Worm (Caenorhabditis elegans) whole organism, midembryonic: ENCODE measurements around the gene F17C11.13.
A peak's percentile ranks its signal among the peaks of the same experiment; 100 is the strongest.

ENCODE experiments used
- T22C8.4 ChIP-seq: fragments of 200-800 bp; sonication (Bioruptor generic); IDR thresholded peaks from 2 replicates; pipeline ENCODE4 v1.3.6; 2022; ENCODE audit warnings: missing genetic modification characterization, missing compliant biosample characterization
- cog-1 ChIP-seq: sonication (generic microtip); optimal IDR thresholded peaks from 2 replicates; lab custom pipeline; 2016; ENCODE audit warnings: missing genetic modification characterization, missing compliant biosample characterization
- flt-1 ChIP-seq: fragments of 200-800 bp; sonication (Bioruptor generic); IDR thresholded peaks from 2 replicates; pipeline ENCODE4 v1.3.6; 2022; ENCODE audit warnings: missing genetic modification characterization, missing compliant biosample characterization
- klf-2 ChIP-seq: fragments of 200-800 bp; sonication (Bioruptor generic); conservative IDR thresholded peaks from 2 replicates; pipeline ENCODE4 v1.3.6; 2022; ENCODE audit warnings: missing genetic modification reagents, missing genetic modification characterization, missing compliant biosample characterization
- med-1 ChIP-seq: sonication (generic microtip); optimal IDR thresholded peaks from 2 replicates; lab custom pipeline; 2017; ENCODE audit warnings: missing genetic modification characterization, mild to moderate bottlenecking, missing compliant biosample characterization, antibody characterized with exemption, missing genetic modification reagents; ENCODE audit not compliant: insufficient read depth
- ref-1 ChIP-seq: fragments of 200-800 bp; sonication (Bioruptor generic); conservative IDR thresholded peaks from 2 replicates; pipeline ENCODE4 v1.3.6; 2022; ENCODE audit warnings: missing genetic modification reagents, missing genetic modification characterization, missing compliant biosample characterization
- tab-1 ChIP-seq: fragments of 200-800 bp; sonication (Bioruptor generic); IDR thresholded peaks from 2 replicates; pipeline ENCODE4 v1.3.6; 2022; ENCODE audit warnings: missing genetic modification characterization, missing compliant biosample characterization
- ztf-23 ChIP-seq: fragments of 200-800 bp; sonication (Bioruptor generic); IDR thresholded peaks from 2 replicates; pipeline ENCODE4 v1.3.6; 2022; ENCODE audit warnings: missing genetic modification reagents, missing genetic modification characterization, missing compliant biosample characterization
- ztf-29 ChIP-seq: fragments of 200-800 bp; sonication (Bioruptor generic); IDR thresholded peaks from 2 replicates; pipeline ENCODE4 v1.3.6; 2022; ENCODE audit warnings: missing genetic modification reagents, missing genetic modification characterization, missing compliant biosample characterization

F17C11.13 gene

ce11 chrV:10929511-10929910 is 26.2 kb upstream of the F17C11.13 start, which contains the start of gene F58B4.3:
F58B4.3 (plus strand) TSS chrV:10929811.
- no peak for TF ChIP-seq T22C8.4 (GFP tag; lab: Robert Waterston, UW)
- TF ChIP-seq flt-1 (GFP tag; lab: Robert Waterston, UW), result no peak
- no peak for TF ChIP-seq ztf-23 (GFP tag; lab: Robert Waterston, UW)
- TF ChIP-seq klf-2 (GFP tag; lab: Robert Waterston, UW), result no peak
- no peak for TF ChIP-seq ref-1 (GFP tag; lab: Robert Waterston, UW)
- TF ChIP-seq cog-1 (tag; lab: Kevin White, UChicago), result no peak
- TF ChIP-seq ztf-29, result no peak
- no peak for TF ChIP-seq tab-1 (GFP tag; lab: Robert Waterston, UW)
- TF ChIP-seq med-1 (GFP tag; lab: Kevin White, UChicago), result no peak

- TF ChIP-seq ztf-29 (no peak), klf-2 (GFP tag; lab: Robert Waterston, UW) (no peak), ref-1 (GFP tag; lab: Robert Waterston, UW) (no peak), T22C8.4 (GFP tag; lab: Robert Waterston, UW) (no peak), flt-1 (GFP tag; lab: Robert Waterston, UW) (no peak), cog-1 (tag; lab: Kevin White, UChicago) (no peak), med-1 (GFP tag; lab: Kevin White, UChicago) (no peak), ztf-23 (GFP tag; lab: Robert Waterston, UW) (no peak), tab-1 (GFP tag; lab: Robert Waterston, UW) (no peak)
Measured at ce11 chrV:10931189-10931588, 24.5 kb upstream of the F17C11.13 start, which contains the start of gene scvp-1. scvp-1 (minus strand) TSS chrV:10931289.

- no peak for TF ChIP-seq klf-2 (GFP tag; lab: Robert Waterston, UW)
- TF ChIP-seq cog-1 (tag; lab: Kevin White, UChicago), result no peak
- no peak for TF ChIP-seq flt-1 (GFP tag; lab: Robert Waterston, UW)
- TF ChIP-seq ztf-29, result no peak
- no peak for TF ChIP-seq ztf-23 (GFP tag; lab: Robert Waterston, UW)
- TF ChIP-seq med-1 (GFP tag; lab: Kevin White, UChicago), result no peak
- no peak for TF ChIP-seq tab-1 (GFP tag; lab: Robert Waterston, UW)
- no peak for TF ChIP-seq ref-1 (GFP tag; lab: Robert Waterston, UW)
Measured at ce11 chrV:10932411-10932810, 23.3 kb upstream of the F17C11.13 start, which contains the start of gene F58B4.5. F58B4.5 (plus strand) TSS chrV:10932693.

- no peak for TF ChIP-seq tab-1 (GFP tag; lab: Robert Waterston, UW)
- TF ChIP-seq ref-1 (GFP tag; lab: Robert Waterston, UW), result no peak
- TF ChIP-seq flt-1 (GFP tag; lab: Robert Waterston, UW), result no peak
- TF ChIP-seq klf-2 (GFP tag; lab: Robert Waterston, UW), result no peak
- TF ChIP-seq T22C8.4 (GFP tag; lab: Robert Waterston, UW), result no peak
- TF ChIP-seq cog-1 (tag; lab: Kevin White, UChicago), result no peak
- TF ChIP-seq ztf-29, result no peak
- no peak for TF ChIP-seq med-1 (GFP tag; lab: Kevin White, UChicago)
- no peak for TF ChIP-seq ztf-23 (GFP tag; lab: Robert Waterston, UW)
Measured at ce11 chrV:10936681-10937080, 19.0 kb upstream of the F17C11.13 start, which contains the start of gene F17C11.12. F17C11.12 (minus strand) TSS chrV:10936920.

- TF ChIP-seq tab-1 (GFP tag; lab: Robert Waterston, UW), result no peak
- no peak for TF ChIP-seq cog-1 (tag; lab: Kevin White, UChicago)
- TF ChIP-seq klf-2 (GFP tag; lab: Robert Waterston, UW), result no peak
- no peak for TF ChIP-seq flt-1 (GFP tag; lab: Robert Waterston, UW)
- TF ChIP-seq ztf-29, result no peak
- TF ChIP-seq med-1 (GFP tag; lab: Kevin White, UChicago), result no peak
- TF ChIP-seq ref-1 (GFP tag; lab: Robert Waterston, UW), result no peak
- no peak for TF ChIP-seq ztf-23 (GFP tag; lab: Robert Waterston, UW)
- TF ChIP-seq T22C8.4 (GFP tag; lab: Robert Waterston, UW), result no peak
Measured at ce11 chrV:10937294-10937693, 18.4 kb upstream of the F17C11.13 start.

ce11 chrV:10938739-10939138 is 17.0 kb upstream of the F17C11.13 start, which contains the start of gene F17C11.11:
F17C11.11 (minus strand) TSS chrV:10938817.
- TF ChIP-seq ref-1 (GFP tag; lab: Robert Waterston, UW) (no peak), cog-1 (tag; lab: Kevin White, UChicago) (no peak), klf-2 (GFP tag; lab: Robert Waterston, UW) (no peak), ztf-29 (no peak), med-1 (GFP tag; lab: Kevin White, UChicago) (no peak), ztf-23 (GFP tag; lab: Robert Waterston, UW) (no peak), flt-1 (GFP tag; lab: Robert Waterston, UW) (no peak), tab-1 (GFP tag; lab: Robert Waterston, UW) (no peak), T22C8.4 (GFP tag; lab: Robert Waterston, UW) (no peak)

ce11 chrV:10939990-10940570 is 15.6 kb upstream of the F17C11.13 start:
- TF ChIP-seq med-1 (GFP tag; lab: Kevin White, UChicago), result no peak
- no peak for TF ChIP-seq klf-2 (GFP tag; lab: Robert Waterston, UW)

ce11 chrV:10940571-10940991 is 15.1 kb upstream of the F17C11.13 start:
- TF ChIP-seq cog-1 (tag; lab: Kevin White, UChicago) (peak; percentile 14), ztf-23 (GFP tag; lab: Robert Waterston, UW) (no peak)

ce11 chrV:10941150-10941549 is 14.6 kb upstream of the F17C11.13 start, which contains the start of gene F17C11.26:
F17C11.26 (plus strand) TSS chrV:10941450.
- no peak for TF ChIP-seq ztf-29
- no peak for TF ChIP-seq tab-1 (GFP tag; lab: Robert Waterston, UW)
- no peak for TF ChIP-seq T22C8.4 (GFP tag; lab: Robert Waterston, UW)
- no peak for TF ChIP-seq ztf-23 (GFP tag; lab: Robert Waterston, UW)
- TF ChIP-seq cog-1 (tag; lab: Kevin White, UChicago), result no peak
- TF ChIP-seq ref-1 (GFP tag; lab: Robert Waterston, UW), result no peak
- no peak for TF ChIP-seq med-1 (GFP tag; lab: Kevin White, UChicago)
- TF ChIP-seq flt-1 (GFP tag; lab: Robert Waterston, UW), result no peak
- TF ChIP-seq klf-2 (GFP tag; lab: Robert Waterston, UW), result no peak
